Fruit fly (Drosophila melanogaster): ENCODE data around the gene CG13101.

dm6 chr2L:8948650-8949049 is 36.0 kb downstream of the CG13101 start:
- TF ChIP-seq CG14667 (GFP tag; IDR thresholded peaks at IDR 0.05) (no peak), pb (GFP tag; optimal IDR thresholded peaks at IDR 0.05) (no peak), fru (optimal IDR thresholded peaks at IDR 0.05) (no peak), Bgb (GFP tag; IDR thresholded peaks at IDR 0.05; ENCODE audit: partially characterized antibody) (no peak)
